Worm (Caenorhabditis elegans) whole organism, L3 larva: ENCODE measurements around the gene bmk-1.

ENCODE experiments used
- R02D3.7 ChIP-seq: fragments of 150-350 bp; optimal IDR thresholded peaks from 2 replicates; lab custom pipeline; 2014; ENCODE audit warnings: missing biosample characterization, missing genetic modification characterization
- aly-2 ChIP-seq: fragments of 150-350 bp; optimal IDR thresholded peaks from 2 replicates; lab custom pipeline; 2014; ENCODE audit warnings: missing biosample characterization, missing genetic modification characterization
- elt-1 ChIP-seq: fragments of 150-350 bp; optimal IDR thresholded peaks from 2 replicates; lab custom pipeline; 2014; ENCODE audit warnings: missing biosample characterization, missing genetic modification characterization
- nhr-12 ChIP-seq: fragments of 150-350 bp; optimal IDR thresholded peaks from 2 replicates; lab custom pipeline; 2014; ENCODE audit warnings: missing biosample characterization, missing genetic modification characterization
- pqm-1 ChIP-seq: fragments of 150-350 bp; optimal IDR thresholded peaks from 2 replicates; lab custom pipeline; 2017; ENCODE audit warnings: missing biosample characterization, missing genetic modification characterization, inconsistent platforms
- skn-1 ChIP-seq: fragments of 150-350 bp; optimal IDR thresholded peaks from 2 replicates; lab custom pipeline; 2014; ENCODE audit warnings: missing biosample characterization, missing genetic modification characterization
- unc-62 ChIP-seq: fragments of 150-350 bp; sonication (generic microtip); optimal IDR thresholded peaks from 4 replicates; lab custom pipeline; 2014; ENCODE audit warnings: missing biosample characterization, missing genetic modification reagents, missing genetic modification characterization
- ztf-11 ChIP-seq: fragments of 150-350 bp; optimal IDR thresholded peaks from 2 replicates; lab custom pipeline; 2014; ENCODE audit warnings: missing biosample characterization, missing genetic modification characterization

DNA sequence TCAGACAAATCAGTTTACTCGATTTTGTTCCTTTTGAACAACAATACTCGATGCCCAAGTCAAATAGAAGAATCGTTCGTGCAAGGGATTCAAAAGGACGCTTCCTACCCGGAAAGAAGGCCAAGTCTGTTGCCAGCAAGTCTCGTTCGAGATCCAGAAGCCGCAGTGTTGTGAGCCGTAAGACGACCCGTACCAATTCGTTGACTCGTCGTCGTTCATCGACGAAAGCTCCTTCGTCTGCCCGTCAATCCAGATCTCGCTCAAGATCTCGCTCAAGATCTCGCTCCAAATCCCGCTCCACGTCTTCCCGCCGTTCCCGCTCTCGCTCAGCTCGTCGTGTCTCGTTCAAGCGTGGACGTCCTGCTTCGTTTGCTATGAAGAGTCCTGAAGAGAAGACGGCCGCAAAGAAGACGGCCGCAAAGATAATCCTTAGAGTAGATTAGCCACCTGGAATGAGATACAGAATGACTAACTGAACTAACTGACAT is 3.9 kb upstream of the bmk-1 start, which contains the start of gene F08H9.2:
- TF ChIP-seq unc-62 (GFP tag; lab: Kevin White, UChicago) (no peak), elt-1 (tag; lab: Kevin White, UChicago) (no peak), aly-2 (tag; lab: Kevin White, UChicago) (no peak), pqm-1 (no peak), skn-1 (no peak), R02D3.7 (tag; lab: Kevin White, UChicago) (no peak), nhr-12 (tag; lab: Kevin White, UChicago) (no peak), ztf-11 (tag; lab: Kevin White, UChicago) (no peak)
